Worm (Caenorhabditis elegans) whole organism, late embryonic: ENCODE measurements around the gene mks-1.

Source experiments
- C38D4.7 ChIP-seq: fragments of 200-800 bp; sonication (Bioruptor generic); optimal IDR thresholded peaks from 2 replicates; lab custom pipeline; 2018; ENCODE audit warnings: mild to moderate bottlenecking, missing genetic modification characterization, moderate library complexity, missing compliant biosample characterization
- F13H6.1 ChIP-seq: sonication (generic microtip); optimal IDR thresholded peaks from 2 replicates; lab custom pipeline; 2016; ENCODE audit warnings: missing genetic modification characterization, missing compliant biosample characterization
- K09A11.1 ChIP-seq: sonication (generic microtip); optimal IDR thresholded peaks from 2 replicates; lab custom pipeline; 2017; ENCODE audit warnings: antibody characterized with exemption, mild to moderate bottlenecking, missing genetic modification characterization, missing compliant biosample characterization; ENCODE audit not compliant: insufficient read depth
- T23F11.4 ChIP-seq: fragments of 200-800 bp; sonication (Bioruptor generic); optimal IDR thresholded peaks from 2 replicates; lab custom pipeline; 2018; ENCODE audit warnings: mild to moderate bottlenecking, missing genetic modification characterization, missing compliant biosample characterization
- Y22D7AL.16 ChIP-seq: sonication (generic microtip); optimal IDR thresholded peaks from 2 replicates; lab custom pipeline; 2016; ENCODE audit warnings: missing genetic modification characterization, missing compliant biosample characterization
- ama-1 ChIP-seq: fragments of 150-350 bp; optimal IDR thresholded peaks from 2 replicates; lab custom pipeline; 2014
- ceh-18 ChIP-seq: sonication (generic microtip); optimal IDR thresholded peaks from 2 replicates; lab custom pipeline; 2016; ENCODE audit warnings: missing genetic modification characterization, missing compliant biosample characterization
- ceh-19 ChIP-seq: fragments of 200-800 bp; sonication (Bioruptor generic); optimal IDR thresholded peaks from 2 replicates; lab custom pipeline; 2018; ENCODE audit warnings: mild to moderate bottlenecking, missing genetic modification characterization, missing compliant biosample characterization
- ceh-2 ChIP-seq: sonication (generic microtip); optimal IDR thresholded peaks from 2 replicates; lab custom pipeline; 2016; ENCODE audit warnings: missing genotype, missing genetic modification characterization, missing compliant biosample characterization
- ceh-22 ChIP-seq: sonication (generic microtip); optimal IDR thresholded peaks from 2 replicates; lab custom pipeline; 2017; ENCODE audit warnings: missing biosample characterization, missing genetic modification characterization
- ceh-31 ChIP-seq: sonication (generic microtip); optimal IDR thresholded peaks from 2 replicates; lab custom pipeline; 2016; ENCODE audit warnings: missing genetic modification characterization, missing compliant biosample characterization
- ceh-48 ChIP-seq: sonication (generic microtip); optimal IDR thresholded peaks from 2 replicates; lab custom pipeline; 2016; ENCODE audit warnings: missing genetic modification characterization, inconsistent platforms, missing compliant biosample characterization
- che-1 ChIP-seq: sonication (generic microtip); optimal IDR thresholded peaks from 2 replicates; lab custom pipeline; 2016; ENCODE audit warnings: mild to moderate bottlenecking, missing genetic modification characterization, missing compliant biosample characterization
- dmd-4 ChIP-seq: sonication (generic microtip); optimal IDR thresholded peaks from 2 replicates; lab custom pipeline; 2016; ENCODE audit warnings: borderline replicate concordance, missing genetic modification characterization, missing compliant biosample characterization
- dve-1 ChIP-seq: sonication (generic microtip); optimal IDR thresholded peaks from 2 replicates; lab custom pipeline; 2017; ENCODE audit warnings: antibody characterized with exemption, mild to moderate bottlenecking, missing genetic modification characterization, missing compliant biosample characterization
- elt-2 ChIP-seq: sonication (generic microtip); optimal IDR thresholded peaks from 2 replicates; lab custom pipeline; 2016; ENCODE audit warnings: missing genetic modification reagents, missing genetic modification characterization, missing compliant biosample characterization
- ets-4 ChIP-seq: sonication (generic microtip); optimal IDR thresholded peaks from 2 replicates; lab custom pipeline; 2016; ENCODE audit warnings: missing genetic modification characterization, missing compliant biosample characterization
- fkh-10 ChIP-seq: fragments of 150-350 bp; optimal IDR thresholded peaks from 2 replicates; lab custom pipeline; 2014; ENCODE audit warnings: missing biosample characterization, missing genetic modification reagents, missing genetic modification characterization
- fkh-6 ChIP-seq: sonication (generic microtip); optimal IDR thresholded peaks from 2 replicates; lab custom pipeline; 2016; ENCODE audit warnings: missing genetic modification characterization, missing compliant biosample characterization
- gmeb-2 ChIP-seq: sonication (generic microtip); optimal IDR thresholded peaks from 2 replicates; lab custom pipeline; 2016; ENCODE audit warnings: missing genetic modification characterization, inconsistent platforms, missing compliant biosample characterization
- hlh-15 ChIP-seq: sonication (generic microtip); optimal IDR thresholded peaks from 2 replicates; lab custom pipeline; 2016; ENCODE audit warnings: missing genetic modification characterization, missing compliant biosample characterization
- hlh-30 ChIP-seq: sonication (generic microtip); optimal IDR thresholded peaks from 2 replicates; lab custom pipeline; 2017; ENCODE audit warnings: antibody characterized with exemption, missing genetic modification characterization, missing compliant biosample characterization; ENCODE audit not compliant: insufficient read depth
- hlh-6 ChIP-seq: sonication (generic microtip); optimal IDR thresholded peaks from 2 replicates; lab custom pipeline; 2016; ENCODE audit warnings: missing genotype, missing genetic modification characterization, missing compliant biosample characterization
- hlh-8 ChIP-seq: sonication (generic microtip); optimal IDR thresholded peaks from 2 replicates; lab custom pipeline; 2016; ENCODE audit warnings: missing genotype, missing genetic modification characterization, missing compliant biosample characterization
- mec-3 ChIP-seq: sonication (generic microtip); optimal IDR thresholded peaks from 2 replicates; lab custom pipeline; 2016; ENCODE audit warnings: borderline replicate concordance, missing genetic modification characterization, missing compliant biosample characterization
- nfya-1 ChIP-seq: sonication (generic microtip); optimal IDR thresholded peaks from 2 replicates; lab custom pipeline; 2017; ENCODE audit warnings: missing genetic modification characterization, mild to moderate bottlenecking, missing compliant biosample characterization, antibody characterized with exemption, moderate library complexity
- nhr-11 ChIP-seq: fragments of 150-350 bp; optimal IDR thresholded peaks from 2 replicates; lab custom pipeline; 2014; ENCODE audit warnings: missing biosample characterization, missing genetic modification characterization
- npax-4 ChIP-seq: sonication (generic microtip); optimal IDR thresholded peaks from 2 replicates; lab custom pipeline; 2016; ENCODE audit warnings: missing genetic modification characterization, missing compliant biosample characterization
- pag-3 ChIP-seq: sonication (generic microtip); optimal IDR thresholded peaks from 2 replicates; lab custom pipeline; 2016; ENCODE audit warnings: missing compliant biosample characterization, missing genetic modification characterization, borderline replicate concordance
- pat-9 ChIP-seq: fragments of 200-800 bp; sonication (Bioruptor generic); optimal IDR thresholded peaks from 2 replicates; lab custom pipeline; 2018; ENCODE audit warnings: mild to moderate bottlenecking, missing genetic modification characterization, moderate library complexity, missing compliant biosample characterization
- pax-1 ChIP-seq: fragments of 150-350 bp; optimal IDR thresholded peaks from 2 replicates; lab custom pipeline; 2014; ENCODE audit warnings: missing biosample characterization, missing genetic modification characterization
- pha-4 ChIP-seq: fragments of 150-350 bp; optimal IDR thresholded peaks from 2 replicates; lab custom pipeline; 2018; ENCODE audit warnings: missing biosample characterization, missing genetic modification reagents, missing genetic modification characterization
- pqm-1 ChIP-seq: sonication (generic microtip); optimal IDR thresholded peaks from 2 replicates; lab custom pipeline; 2016; ENCODE audit warnings: missing genetic modification characterization, missing compliant biosample characterization
- pros-1 ChIP-seq: fragments of 150-350 bp; optimal IDR thresholded peaks from 2 replicates; lab custom pipeline; 2014; ENCODE audit warnings: missing biosample characterization, missing genetic modification reagents, missing genetic modification characterization
- rnt-1 ChIP-seq: sonication (generic microtip); optimal IDR thresholded peaks from 2 replicates; lab custom pipeline; 2016; ENCODE audit warnings: missing genetic modification characterization, missing compliant biosample characterization
- sox-4 ChIP-seq: sonication (generic microtip); optimal IDR thresholded peaks from 2 replicates; lab custom pipeline; 2017; ENCODE audit warnings: mild to moderate bottlenecking, missing genetic modification characterization, inconsistent platforms, missing compliant biosample characterization
- tbx-7 ChIP-seq: sonication (generic microtip); optimal IDR thresholded peaks from 2 replicates; lab custom pipeline; 2016; ENCODE audit warnings: missing genotype, missing genetic modification characterization, missing compliant biosample characterization
- unc-3 ChIP-seq, 2 experiments: fragments of 200-800 bp in 1 of 2; sonication (Bioruptor generic) in 1 of 2; sonication (generic microtip) in 1 of 2; conservative IDR thresholded peaks in 1 of 2; optimal IDR thresholded peaks in 1 of 2; 2 replicates each; pipeline versions ENCODE4 v1.3.6 to Lab custom; 2016 to 2022; ENCODE audit warnings: missing compliant biosample characterization in 2 of 2, missing genetic modification characterization in 2 of 2, missing genetic modification reagents in 1 of 2
- unc-55 ChIP-seq: sonication (generic microtip); optimal IDR thresholded peaks from 2 replicates; lab custom pipeline; 2017; ENCODE audit warnings: missing biosample characterization, missing genetic modification reagents, missing genetic modification characterization
- unc-86 ChIP-seq: sonication (generic microtip); optimal IDR thresholded peaks from 2 replicates; lab custom pipeline; 2016; ENCODE audit warnings: missing genetic modification characterization, missing compliant biosample characterization

Gene mks-1

ce11 chrIII:3152848-3153247, 33.2 kb upstream of the mks-1 start, which contains the start of gene C44B11.6:
Gene C44B11.6, plus strand, starts transcription at chrIII:3153148.
- TF ChIP-seq nhr-11 (no peak), ceh-18 (no peak), ets-4 (tag; lab: Kevin White, UChicago) (no peak), ceh-2 (no peak), F13H6.1 (tag; lab: Kevin White, UChicago) (no peak), C38D4.7 (GFP tag; lab: Kevin White, UChicago) (no peak), npax-4 (tag; lab: Kevin White, UChicago) (no peak)
- TF ChIP-seq, all 69 proteins: peak for 0

ce11 chrIII:3154968-3155367, 31.1 kb upstream of the mks-1 start, which contains the start of gene C44B11.1:
Gene C44B11.1, plus strand, starts transcription at chrIII:3155268.
- TF ChIP-seq gmeb-2 (tag; lab: Kevin White, UChicago), result no peak
- no peak for TF ChIP-seq mec-3 (tag; lab: Kevin White, UChicago)
- no peak for TF ChIP-seq pros-1 (tag; lab: Kevin White, UChicago)
- no peak for TF ChIP-seq pax-1 (tag; lab: Kevin White, UChicago)
- no peak for TF ChIP-seq T23F11.4
- no peak for TF ChIP-seq unc-3 (GFP tag; conservative IDR thresholded peaks at IDR 0.05; lab: Robert Waterston, UW)
- TF ChIP-seq unc-3 (tag; optimal IDR thresholded peaks at IDR 0.05; lab: Kevin White, UChicago), result no peak
- no peak for TF ChIP-seq nhr-11
- TF ChIP-seq che-1, result no peak
- TF ChIP-seq ets-4 (tag; lab: Kevin White, UChicago), result no peak
- no peak for TF ChIP-seq tbx-7 (tag; lab: Kevin White, UChicago)
- no peak for TF ChIP-seq pqm-1 (tag; lab: Kevin White, UChicago)
- no peak for TF ChIP-seq fkh-10 (GFP tag; lab: Kevin White, UChicago)
- TF ChIP-seq hlh-6, result no peak

- TF ChIP-seq dmd-4, result no peak
- TF ChIP-seq ceh-19 (GFP tag; lab: Kevin White, UChicago), result no peak
- no peak for TF ChIP-seq pat-9 (tag; lab: Kevin White, UChicago)
- no peak for TF ChIP-seq ceh-18
- no peak for TF ChIP-seq unc-86 (tag; lab: Kevin White, UChicago)
- TF ChIP-seq pax-1 (tag; lab: Kevin White, UChicago), result no peak
- TF ChIP-seq Y22D7AL.16, result no peak
- no peak for TF ChIP-seq hlh-15 (tag; lab: Kevin White, UChicago)
- no peak for TF ChIP-seq ets-4 (tag; lab: Kevin White, UChicago)
- TF ChIP-seq ceh-22, result no peak
- TF ChIP-seq fkh-6 (tag; lab: Kevin White, UChicago), result no peak
- no peak for TF ChIP-seq ama-1 (lab: Kevin White, UChicago)
- TF ChIP-seq rnt-1 (tag; lab: Kevin White, UChicago), result no peak
- TF ChIP-seq hlh-6, result no peak
- TF ChIP-seq elt-2, result no peak
- TF ChIP-seq hlh-8 (tag; lab: Kevin White, UChicago), result no peak
Measured at ce11 chrIII:3160490-3160889, 25.6 kb upstream of the mks-1 start.

ce11 chrIII:3161600-3161999, 24.5 kb upstream of the mks-1 start:
- TF ChIP-seq sox-4 (tag; lab: Kevin White, UChicago) (no peak), nfya-1 (tag; lab: Kevin White, UChicago) (no peak), hlh-30 (tag; lab: Kevin White, UChicago) (no peak), ceh-48 (tag; lab: Kevin White, UChicago) (no peak), hlh-15 (tag; lab: Kevin White, UChicago) (no peak), dve-1 (no peak), nhr-11 (no peak), C38D4.7 (GFP tag; lab: Kevin White, UChicago) (no peak), unc-3 (GFP tag; conservative IDR thresholded peaks at IDR 0.05; lab: Robert Waterston, UW) (no peak), unc-3 (tag; optimal IDR thresholded peaks at IDR 0.05; lab: Kevin White, UChicago) (no peak), pha-4 (no peak), K09A11.1 (tag; lab: Kevin White, UChicago) (no peak), pag-3 (tag; lab: Kevin White, UChicago) (no peak), unc-55 (GFP tag; lab: Kevin White, UChicago) (no peak), ceh-31 (tag; lab: Kevin White, UChicago) (no peak)
- TF ChIP-seq, all 69 proteins: peak for 0
